Fruit fly (Drosophila melanogaster): ENCODE results near the gene IP3K2.
A peak's percentile ranks its signal among the peaks of the same experiment; 100 is the strongest.

Gene IP3K2

DNA sequence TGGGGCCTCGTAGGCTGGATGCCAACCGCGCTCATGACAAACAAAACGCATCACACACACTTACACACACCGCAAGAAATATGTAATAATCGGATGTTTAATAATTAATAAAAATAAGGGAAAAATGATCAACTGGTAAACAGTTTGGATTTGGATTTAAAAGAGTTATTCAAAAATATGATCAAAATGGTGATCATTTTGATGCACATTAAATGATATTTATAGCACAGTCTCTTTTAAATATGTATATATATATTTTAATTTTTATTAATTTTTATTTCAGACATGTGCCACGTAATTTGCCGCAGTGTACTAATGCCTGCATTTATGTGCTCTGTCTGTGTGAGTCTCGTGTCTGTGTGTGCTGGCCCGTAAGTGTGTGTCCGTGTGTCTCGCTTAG is 41.9 kb downstream of the IP3K2 start:
- TF ChIP-seq br (optimal IDR thresholded peaks at IDR 0.05) (no peak), Atf3 (GFP tag; optimal IDR thresholded peaks at IDR 0.05) (no peak), otp (GFP tag; IDR thresholded peaks at IDR 0.05) (no peak), CG14860 (GFP tag; IDR thresholded peaks at IDR 0.05; ENCODE audit: partially characterized antibody) (0 out of 3 replicates have a peak, but pooled peaks have one; percentile 20), Hr3 (GFP tag; optimal IDR thresholded peaks at IDR 0.05) (no peak), CG7839 (tag; optimal IDR thresholded peaks at IDR 0.05) (peak; percentile 8), nau (GFP tag; optimal IDR thresholded peaks at IDR 0.05) (no peak), lab (GFP tag; optimal IDR thresholded peaks at IDR 0.05) (peak; percentile 21), CG2678 (tag; optimal IDR thresholded peaks at IDR 0.05) (peak; percentile 25), CG18599 (GFP tag; optimal IDR thresholded peaks at IDR 0.05) (peak; percentile 40), CG17186 (GFP tag; optimal IDR thresholded peaks at IDR 0.05) (no peak), vnd (GFP tag; IDR thresholded peaks at IDR 0.05; ENCODE audit: partially characterized antibody) (no peak), ERR (GFP tag; optimal IDR thresholded peaks at IDR 0.05) (no peak), CG3281 (GFP tag; optimal IDR thresholded peaks at IDR 0.05) (peak; percentile 3), gem (tag; optimal IDR thresholded peaks at IDR 0.05) (peak; percentile 25), CG2202 (tag; optimal IDR thresholded peaks at IDR 0.05) (no peak), CG11456 (GFP tag; IDR thresholded peaks at IDR 0.05) (no peak), CG12659 (GFP tag; optimal IDR thresholded peaks at IDR 0.05) (no peak), Drgx (GFP tag; IDR thresholded peaks at IDR 0.05) (0 out of 2 replicates have a peak, but pooled peaks have one; percentile 21), Nf-YA (GFP tag; IDR thresholded peaks at IDR 0.05) (no peak), Dll (GFP tag; IDR thresholded peaks at IDR 0.05; ENCODE audit: partially characterized antibody) (no peak), CG3065 (GFP tag; optimal IDR thresholded peaks at IDR 0.05) (no peak), CG12299 (tag; optimal IDR thresholded peaks at IDR 0.05) (no peak)

DNA sequence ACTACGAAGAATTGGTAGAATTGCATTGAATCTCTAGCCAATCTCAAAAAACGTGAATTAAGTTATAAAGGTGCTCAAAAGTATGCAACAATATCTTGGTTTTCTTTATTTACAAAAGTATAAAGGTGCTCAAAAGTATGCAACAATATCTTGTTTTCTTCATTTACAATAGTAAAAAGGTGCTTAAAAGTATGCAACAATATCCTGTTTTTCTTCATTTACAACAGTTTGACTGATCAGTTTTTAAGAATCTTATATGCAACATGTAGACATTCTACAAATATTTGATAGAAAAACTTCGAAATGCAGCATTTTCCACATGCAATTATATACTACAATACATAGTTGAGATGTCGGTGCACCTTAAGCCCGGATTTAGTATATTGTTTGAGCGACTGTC is 43.6 kb downstream of the IP3K2 start:
- TF ChIP-seq bsh (GFP tag; optimal IDR thresholded peaks at IDR 0.05) (no peak), pho (GFP tag; optimal IDR thresholded peaks at IDR 0.05) (no peak), CG17612 (GFP tag; IDR thresholded peaks at IDR 0.05) (peak; percentile 29; the same call in 1 of the 2 replicates), CG8290 (GFP tag; optimal IDR thresholded peaks at IDR 0.05) (peak; percentile 76), CG8290 (tag; optimal IDR thresholded peaks at IDR 0.05) (peak in 1 of 2 experiments; percentile 94), p53 (GFP tag; optimal IDR thresholded peaks at IDR 0.05) (no peak), inv (GFP tag; IDR thresholded peaks at IDR 0.05; ENCODE audit: partially characterized antibody) (no peak)

DNA sequence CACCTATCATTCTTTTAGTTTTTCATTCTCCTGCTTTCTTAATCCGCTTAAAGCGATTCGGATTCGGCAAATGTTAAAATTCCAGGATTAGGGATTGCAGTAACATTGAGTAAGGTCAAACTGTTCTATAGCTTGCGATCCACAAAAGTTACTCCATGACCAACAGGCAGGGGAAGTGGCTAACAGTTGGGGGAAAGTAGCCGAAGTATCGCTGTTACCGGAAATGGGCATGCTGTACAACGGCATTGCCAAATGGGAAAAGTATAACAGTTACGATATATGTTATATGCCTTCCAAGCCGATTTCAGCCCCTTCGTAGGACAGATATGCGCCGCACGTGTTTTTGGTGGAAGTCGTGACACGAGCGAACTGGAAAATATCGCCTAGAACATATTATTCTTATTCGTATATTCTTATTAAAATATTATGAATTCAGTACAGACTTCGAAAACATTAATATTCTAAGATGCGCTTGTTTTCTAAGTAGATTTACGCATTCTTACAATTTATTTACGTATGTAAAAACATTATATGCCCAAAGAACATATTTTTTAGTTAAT is 54.9 kb downstream of the IP3K2 start:
- TF ChIP-seq CG11398 (GFP tag; optimal IDR thresholded peaks at IDR 0.05) (no peak), Adf1 (GFP tag; IDR thresholded peaks at IDR 0.05) (no peak), HLH4C (GFP tag; IDR thresholded peaks at IDR 0.05; ENCODE audit: partially characterized antibody) (peak; percentile 50), CG9797 (GFP tag; optimal IDR thresholded peaks at IDR 0.05) (no peak), CG16813 (GFP tag; IDR thresholded peaks at IDR 0.05; ENCODE audit: partially characterized antibody) (peak; percentile 68), sr (GFP tag; IDR thresholded peaks at IDR 0.05) (no peak), gcm2 (GFP tag; optimal IDR thresholded peaks at IDR 0.05) (no peak), rib (GFP tag; IDR thresholded peaks at IDR 0.05) (no peak), CG15696 (tag; optimal IDR thresholded peaks at IDR 0.05) (no peak), CG2129 (GFP tag; IDR thresholded peaks at IDR 0.05; ENCODE audit: partially characterized antibody) (peak; percentile 37; the same call in 1 of the 2 replicates), inv (GFP tag; IDR thresholded peaks at IDR 0.05; ENCODE audit: partially characterized antibody) (peak; percentile 32; the same call in 1 of the 2 replicates), CG6654 (GFP tag; optimal IDR thresholded peaks at IDR 0.05) (no peak), Rfx (GFP tag; IDR thresholded peaks at IDR 0.05) (no peak), CG6791 (GFP tag; IDR thresholded peaks at IDR 0.05; ENCODE audit: partially characterized antibody) (peak; percentile 44; the same call in 1 of the 3 replicates), Camta (GFP tag; optimal IDR thresholded peaks at IDR 0.05) (no peak), vnd (GFP tag; IDR thresholded peaks at IDR 0.05; ENCODE audit: partially characterized antibody) (peak; percentile 35; the same call in 1 of the 3 replicates), MESR4 (GFP tag; optimal IDR thresholded peaks at IDR 0.05) (no peak), Atf6 (GFP tag; IDR thresholded peaks at IDR 0.05) (no peak), Dll (GFP tag; IDR thresholded peaks at IDR 0.05; ENCODE audit: partially characterized antibody) (peak; percentile 81), CG3065 (GFP tag; optimal IDR thresholded peaks at IDR 0.05) (no peak), CG18011 (GFP tag; optimal IDR thresholded peaks at IDR 0.05) (no peak)

Measured in whole organism, embryonic.